Worm (Caenorhabditis elegans) whole organism, L3 larva: Measurements from ENCODE around the gene T13C2.7.

Source experiments
- ceh-28 ChIP-seq: fragments of 150-350 bp; optimal IDR thresholded peaks from 2 replicates; lab custom pipeline; 2014; ENCODE audit warnings: missing biosample characterization, missing genetic modification reagents, missing genetic modification characterization
- ceh-82 ChIP-seq: fragments of 150-350 bp; optimal IDR thresholded peaks from 2 replicates; lab custom pipeline; 2014; ENCODE audit warnings: missing biosample characterization, missing genetic modification characterization
- eor-1 ChIP-seq, 2 experiments: fragments of 150-350 bp; optimal IDR thresholded peaks; 2 replicates each; lab custom pipeline; 2014 to 2018; ENCODE audit warnings: missing biosample characterization in 2 of 2, missing genetic modification characterization in 2 of 2
- fkh-10 ChIP-seq: sonication (generic microtip); optimal IDR thresholded peaks from 2 replicates; lab custom pipeline; 2017; ENCODE audit warnings: missing biosample characterization, missing genetic modification reagents, missing genetic modification characterization
- nhr-28 ChIP-seq: fragments of 150-350 bp; optimal IDR thresholded peaks from 2 replicates; lab custom pipeline; 2014; ENCODE audit warnings: missing biosample characterization, missing genetic modification characterization
- unc-62 ChIP-seq: fragments of 150-350 bp; sonication (generic microtip); optimal IDR thresholded peaks from 4 replicates; lab custom pipeline; 2014; ENCODE audit warnings: missing biosample characterization, missing genetic modification reagents, missing genetic modification characterization

DNA sequence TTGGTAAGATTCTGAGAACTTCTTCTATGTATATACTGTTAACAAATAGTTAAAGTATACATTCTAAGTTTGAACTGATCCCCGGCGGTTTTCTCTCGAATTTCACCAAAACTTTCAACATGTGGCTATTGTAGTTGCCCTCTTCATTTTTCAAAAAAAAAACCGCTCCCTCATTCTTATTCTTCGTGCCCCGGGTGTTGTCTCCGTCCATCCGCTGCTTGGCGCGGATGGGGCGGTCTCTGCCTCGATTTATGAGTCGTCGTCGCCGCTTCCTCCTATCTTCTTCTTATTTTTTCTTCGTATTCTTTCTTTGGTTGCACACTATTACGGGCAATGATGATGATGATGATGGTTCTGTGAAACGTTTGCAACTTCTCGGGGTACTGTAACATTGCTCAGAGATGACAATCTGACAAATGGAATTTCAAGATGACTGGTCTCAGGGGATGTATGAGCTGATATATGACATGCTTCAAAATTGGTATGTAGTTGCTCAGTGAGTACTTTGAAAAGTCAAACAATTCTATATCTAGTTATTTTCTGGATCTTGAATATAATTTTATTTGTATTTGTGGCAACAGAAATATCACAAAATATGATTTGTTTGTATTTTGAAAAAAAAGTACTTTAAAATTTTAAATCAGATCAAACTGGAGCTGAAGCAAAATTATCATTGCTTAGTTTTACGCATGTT is 41.2 kb downstream of the T13C2.7 start:
- TF ChIP-seq unc-62 (GFP tag; lab: Kevin White, UChicago) (no peak), ceh-28 (no peak), ceh-82 (tag; lab: Kevin White, UChicago) (no peak), nhr-28 (tag; lab: Kevin White, UChicago) (no peak), eor-1 (tag; optimal IDR thresholded peaks at IDR 0.05; lab: Kevin White, UChicago) (no peak), fkh-10 (no peak)
